Worm (Caenorhabditis elegans): ENCODE results near the gene str-8.
"Not testable (repeated sequence)": the region's sequence is repeated elsewhere in the genome, so short reads cannot be mapped to it uniquely, and the experiment has no call there.

str-8 gene

DNA sequence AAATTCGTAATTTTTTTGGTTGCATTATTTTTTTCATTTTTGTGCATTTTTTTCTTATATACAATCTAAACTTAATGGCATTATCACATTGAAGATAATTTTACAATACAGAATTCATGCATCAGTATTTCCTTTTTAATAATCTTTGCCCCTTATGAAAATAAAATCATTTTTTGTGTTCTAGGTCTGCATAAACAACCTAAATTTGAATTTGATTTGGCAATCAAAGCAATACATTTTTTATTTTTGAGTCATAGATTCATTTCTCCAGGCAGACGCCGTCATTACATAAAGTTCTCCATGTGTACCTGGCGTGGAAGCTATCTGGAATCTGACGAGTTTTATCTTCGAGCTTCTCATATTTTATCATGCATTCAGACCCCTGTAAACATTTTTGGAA is 32.9 kb upstream of the str-8 start, which contains the start of gene srh-140:
Gene srh-140 (plus strand): TSS at position 301 of the 400 bp plus-strand sequence.
- TF ChIP-seq cog-1 (tag; optimal IDR thresholded peaks at IDR 0.05) (no peak), T22C8.4 (GFP tag; IDR thresholded peaks at IDR 0.05) (no peak), tab-1 (GFP tag; IDR thresholded peaks at IDR 0.05) (no peak), flt-1 (GFP tag; IDR thresholded peaks at IDR 0.05) (no peak), ztf-23 (GFP tag; IDR thresholded peaks at IDR 0.05) (no peak), ztf-29 (GFP tag; IDR thresholded peaks at IDR 0.05) (no peak), med-1 (GFP tag; optimal IDR thresholded peaks at IDR 0.05; ENCODE audit: insufficient read depth) (no peak), klf-2 (GFP tag; conservative IDR thresholded peaks at IDR 0.05) (no peak), ref-1 (GFP tag; conservative IDR thresholded peaks at IDR 0.05) (no peak)

ce11 chrV:15726610-15727009 is 28.2 kb upstream of the str-8 start, which contains the start of the genes irld-57 and sfxn-1.3:
TSS of gene irld-57 (minus strand) at chrV:15726710.
TSS of gene sfxn-1.3 (plus strand) at chrV:15726841.
- no peak for TF ChIP-seq med-1 (GFP tag; optimal IDR thresholded peaks at IDR 0.05; ENCODE audit: insufficient read depth)
- no peak for TF ChIP-seq ztf-29 (GFP tag; IDR thresholded peaks at IDR 0.05)
- no peak for TF ChIP-seq ztf-23 (GFP tag; IDR thresholded peaks at IDR 0.05)
- no peak for TF ChIP-seq klf-2 (GFP tag; conservative IDR thresholded peaks at IDR 0.05)
- no peak for TF ChIP-seq T22C8.4 (GFP tag; IDR thresholded peaks at IDR 0.05)
- no peak for TF ChIP-seq cog-1 (tag; optimal IDR thresholded peaks at IDR 0.05)
- no peak for TF ChIP-seq ref-1 (GFP tag; conservative IDR thresholded peaks at IDR 0.05)
- no peak for TF ChIP-seq flt-1 (GFP tag; IDR thresholded peaks at IDR 0.05)
- TF ChIP-seq tab-1 (GFP tag; IDR thresholded peaks at IDR 0.05), result no peak

- no peak for TF ChIP-seq med-1 (GFP tag; optimal IDR thresholded peaks at IDR 0.05; ENCODE audit: insufficient read depth)
Measured at ce11 chrV:15730459-15730858, 24.4 kb upstream of the str-8 start, which contains the start of gene Y6E2A.10. TSS of gene Y6E2A.10 (minus strand) at chrV:15730559.

DNA sequence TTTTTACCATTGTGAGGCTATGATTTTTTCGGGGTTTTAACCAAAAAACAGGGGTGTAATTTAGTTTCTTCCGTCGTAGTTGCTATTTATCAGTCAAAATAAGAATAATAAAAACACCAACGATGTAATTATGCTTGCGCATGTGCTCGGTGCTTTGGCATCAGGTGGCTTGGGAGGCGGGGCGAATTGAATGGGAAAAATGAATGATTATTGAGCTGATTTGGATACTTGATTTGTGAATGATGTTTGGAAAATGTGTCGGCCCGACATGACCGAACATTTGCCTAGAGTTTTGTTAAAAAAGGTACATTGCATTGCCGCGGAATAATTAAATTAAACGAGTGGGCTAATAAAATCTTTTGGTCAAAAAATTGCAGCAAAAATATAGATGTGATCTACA is 22.6 kb upstream of the str-8 start, which contains the start of gene str-38:
Gene str-38 (minus strand): TSS at position 101 of the 400 bp plus-strand sequence.
- TF ChIP-seq med-1 (GFP tag; optimal IDR thresholded peaks at IDR 0.05; ENCODE audit: insufficient read depth) (no peak), flt-1 (GFP tag; IDR thresholded peaks at IDR 0.05) (no peak), ref-1 (GFP tag; conservative IDR thresholded peaks at IDR 0.05) (no peak), klf-2 (GFP tag; conservative IDR thresholded peaks at IDR 0.05) (no peak), cog-1 (tag; optimal IDR thresholded peaks at IDR 0.05) (no peak), T22C8.4 (GFP tag; IDR thresholded peaks at IDR 0.05) (no peak), ztf-29 (GFP tag; IDR thresholded peaks at IDR 0.05) (no peak), ztf-23 (GFP tag; IDR thresholded peaks at IDR 0.05) (no peak), tab-1 (GFP tag; IDR thresholded peaks at IDR 0.05) (no peak)

DNA sequence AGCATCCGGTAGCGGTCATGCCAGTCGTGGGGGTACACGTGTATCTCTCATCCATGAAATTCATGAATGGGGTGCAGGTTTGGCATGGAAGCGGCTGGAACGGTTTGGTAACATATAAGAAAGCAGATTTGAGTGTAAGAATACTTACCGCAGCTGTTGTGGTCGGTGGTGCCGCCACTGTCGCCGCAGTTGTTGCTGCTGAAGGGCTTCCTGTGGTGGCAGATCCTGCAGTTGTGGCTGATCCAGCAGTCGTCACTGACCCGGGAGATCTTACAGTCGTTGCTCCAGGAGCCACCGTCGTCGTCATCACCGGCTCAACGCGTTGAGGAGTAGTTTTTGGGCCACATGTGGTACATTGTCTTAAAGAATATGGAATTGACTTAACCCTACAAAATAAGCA is 21.8 kb upstream of the str-8 start:
- TF ChIP-seq tab-1 (GFP tag; IDR thresholded peaks at IDR 0.05), result no peak
- TF ChIP-seq ref-1 (GFP tag; conservative IDR thresholded peaks at IDR 0.05), result no peak

- TF ChIP-seq klf-2 (GFP tag; conservative IDR thresholded peaks at IDR 0.05) (no peak), cog-1 (tag; optimal IDR thresholded peaks at IDR 0.05) (no peak), med-1 (GFP tag; optimal IDR thresholded peaks at IDR 0.05; ENCODE audit: insufficient read depth) (no peak), ref-1 (GFP tag; conservative IDR thresholded peaks at IDR 0.05) (no peak), flt-1 (GFP tag; IDR thresholded peaks at IDR 0.05) (no peak), tab-1 (GFP tag; IDR thresholded peaks at IDR 0.05) (no peak), T22C8.4 (GFP tag; IDR thresholded peaks at IDR 0.05) (no peak), ztf-29 (GFP tag; IDR thresholded peaks at IDR 0.05) (no peak), ztf-23 (GFP tag; IDR thresholded peaks at IDR 0.05) (no peak)
Measured at ce11 chrV:15733568-15733967, 21.3 kb upstream of the str-8 start, which contains the start of gene T23D5.3. TSS of gene T23D5.3 (minus strand) at chrV:15733668.

ce11 chrV:15735720-15736119 is 19.1 kb upstream of the str-8 start, which contains the start of gene str-27:
TSS of gene str-27 (minus strand) at chrV:15735820.
- TF ChIP-seq ref-1 (GFP tag; conservative IDR thresholded peaks at IDR 0.05) (no peak), ztf-29 (GFP tag; IDR thresholded peaks at IDR 0.05) (no peak), T22C8.4 (GFP tag; IDR thresholded peaks at IDR 0.05) (no peak), klf-2 (GFP tag; conservative IDR thresholded peaks at IDR 0.05) (no peak), flt-1 (GFP tag; IDR thresholded peaks at IDR 0.05) (no peak), ztf-23 (GFP tag; IDR thresholded peaks at IDR 0.05) (no peak), tab-1 (GFP tag; IDR thresholded peaks at IDR 0.05) (no peak), cog-1 (tag; optimal IDR thresholded peaks at IDR 0.05) (no peak), med-1 (GFP tag; optimal IDR thresholded peaks at IDR 0.05; ENCODE audit: insufficient read depth) (no peak)

DNA sequence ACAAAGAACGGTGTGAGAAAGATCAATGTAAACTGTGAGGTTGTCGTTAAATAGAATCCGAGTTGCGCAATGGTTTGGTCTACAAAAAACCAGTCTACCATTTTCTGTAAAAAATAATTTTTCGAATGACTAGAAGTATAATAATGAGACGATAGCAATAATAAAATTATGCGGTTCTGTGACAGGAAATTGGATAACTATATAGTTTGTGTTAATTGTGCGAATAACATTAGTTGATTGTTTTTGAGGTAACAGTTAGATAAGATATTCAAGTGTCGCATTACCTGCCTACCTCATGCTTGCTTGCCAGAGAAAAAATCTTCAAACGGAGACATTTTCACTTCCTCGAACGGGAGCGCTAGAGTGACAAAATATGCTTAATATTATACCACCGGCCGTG is 13.0 kb upstream of the str-8 start, which contains the start of gene str-18:
Gene str-18 (minus strand): TSS at position 101 of the 400 bp plus-strand sequence.
- TF ChIP-seq cog-1 (tag; optimal IDR thresholded peaks at IDR 0.05), result no peak
- TF ChIP-seq T22C8.4 (GFP tag; IDR thresholded peaks at IDR 0.05), result no peak
- TF ChIP-seq med-1 (GFP tag; optimal IDR thresholded peaks at IDR 0.05; ENCODE audit: insufficient read depth), result no peak
- TF ChIP-seq ref-1 (GFP tag; conservative IDR thresholded peaks at IDR 0.05), result no peak
- no peak for TF ChIP-seq ztf-23 (GFP tag; IDR thresholded peaks at IDR 0.05)
- TF ChIP-seq ztf-29 (GFP tag; IDR thresholded peaks at IDR 0.05), result no peak
- TF ChIP-seq tab-1 (GFP tag; IDR thresholded peaks at IDR 0.05), result no peak
- no peak for TF ChIP-seq klf-2 (GFP tag; conservative IDR thresholded peaks at IDR 0.05)
- TF ChIP-seq flt-1 (GFP tag; IDR thresholded peaks at IDR 0.05), result no peak

ce11 chrV:15744366-15744765 is 10.5 kb upstream of the str-8 start, which contains the start of gene str-19:
TSS of gene str-19 (minus strand) at chrV:15744466.
- TF ChIP-seq ztf-29 (GFP tag; IDR thresholded peaks at IDR 0.05); klf-2 (GFP tag; conservative IDR thresholded peaks at IDR 0.05); med-1 (GFP tag; optimal IDR thresholded peaks at IDR 0.05; ENCODE audit: insufficient read depth): not testable (repeated sequence)

DNA sequence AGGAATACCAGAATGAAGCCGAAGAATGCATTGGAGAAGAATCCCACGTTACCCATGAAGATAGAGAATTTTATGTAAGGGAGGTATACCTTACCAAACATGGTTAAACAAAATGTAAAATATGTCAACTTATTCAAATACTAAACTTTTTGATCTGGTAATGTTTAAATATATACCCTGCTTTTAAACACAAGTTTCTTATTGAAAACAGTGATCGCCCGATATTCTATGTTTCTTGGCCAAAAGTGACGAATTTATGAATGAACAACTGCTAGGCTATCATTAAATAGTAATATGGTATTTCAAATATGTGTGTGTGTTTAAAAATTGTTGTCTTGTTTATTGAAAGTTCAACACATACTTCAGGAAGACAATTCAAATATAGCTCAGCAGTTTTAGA is 6.5 kb upstream of the str-8 start, which contains the start of gene T23D5.8:
Gene T23D5.8 (minus strand): TSS at position 101 of the 400 bp plus-strand sequence.
- not testable (repeated sequence) for TF ChIP-seq ztf-23 (GFP tag; IDR thresholded peaks at IDR 0.05); tab-1 (GFP tag; IDR thresholded peaks at IDR 0.05); klf-2 (GFP tag; conservative IDR thresholded peaks at IDR 0.05)
